Worm (Caenorhabditis elegans): Measurements from ENCODE around the gene clc-26.

ce11 chrIII:1059961-1060360 is 29.1 kb upstream of the clc-26 start, which contains the start of gene BE0003N10.6:
- no peak for TF ChIP-seq med-1 (GFP tag; optimal IDR thresholded peaks at IDR 0.05; ENCODE audit: insufficient read depth)
- TF ChIP-seq T22C8.4 (GFP tag; IDR thresholded peaks at IDR 0.05), result no peak
- TF ChIP-seq cog-1 (tag; optimal IDR thresholded peaks at IDR 0.05), result no peak

Data from whole organism, midembryonic.